Worm (Caenorhabditis elegans): ENCODE measurements around the gene Y119D3B.21.

ce11 chrIII:1229510-1229909, 14.7 kb downstream of the Y119D3B.21 start:
- TF ChIP-seq lin-15B (tag; optimal IDR thresholded peaks at IDR 0.05) (no peak), dsc-1 (tag; optimal IDR thresholded peaks at IDR 0.05) (no peak), nhr-11 (tag; optimal IDR thresholded peaks at IDR 0.05) (no peak), egl-27 (tag; optimal IDR thresholded peaks at IDR 0.05) (no peak), elt-2 (tag; optimal IDR thresholded peaks at IDR 0.05) (no peak), nhr-237 (tag; optimal IDR thresholded peaks at IDR 0.05) (no peak), unc-86 (tag; optimal IDR thresholded peaks at IDR 0.05) (no peak), nhr-71 (tag; optimal IDR thresholded peaks at IDR 0.05) (no peak), unc-130 (tag; optimal IDR thresholded peaks at IDR 0.05) (no peak), rnt-1 (tag; optimal IDR thresholded peaks at IDR 0.05) (no peak), ama-1 (optimal IDR thresholded peaks at IDR 0.05) (no peak)

All from whole organism, L1 larva.